Worm (Caenorhabditis elegans) whole organism, L2 larva: ENCODE data around the gene F22E5.21.

Experiments
- R02D3.7 ChIP-seq: fragments of 150-350 bp; optimal IDR thresholded peaks from 2 replicates; lab custom pipeline; 2014; ENCODE audit warnings: missing biosample characterization, missing genetic modification characterization
- aly-2 ChIP-seq: fragments of 150-350 bp; optimal IDR thresholded peaks from 2 replicates; lab custom pipeline; 2014; ENCODE audit warnings: missing biosample characterization, missing genetic modification characterization
- ama-1 ChIP-seq: fragments of 150-350 bp; optimal IDR thresholded peaks from 2 replicates; lab custom pipeline; 2018; ENCODE audit warnings: inconsistent platforms
- crh-2 ChIP-seq: sonication (generic microtip); optimal IDR thresholded peaks from 2 replicates; lab custom pipeline; 2017; ENCODE audit warnings: missing biosample characterization, missing genetic modification characterization
- egl-27 ChIP-seq: sonication (generic microtip); optimal IDR thresholded peaks from 3 replicates; lab custom pipeline; 2017; ENCODE audit warnings: missing biosample characterization, missing genetic modification reagents, missing genetic modification characterization
- fos-1 ChIP-seq: fragments of 150-350 bp; optimal IDR thresholded peaks from 2 replicates; lab custom pipeline; 2014; ENCODE audit warnings: missing biosample characterization, missing genetic modification characterization
- lin-39 ChIP-seq: fragments of 150-350 bp; optimal IDR thresholded peaks from 2 replicates; lab custom pipeline; 2014; ENCODE audit warnings: missing biosample characterization, missing genetic modification reagents, missing genetic modification characterization
- nhr-11 ChIP-seq: fragments of 150-350 bp; optimal IDR thresholded peaks from 2 replicates; lab custom pipeline; 2014; ENCODE audit warnings: missing biosample characterization, missing genetic modification characterization
- sma-3 ChIP-seq: sonication (generic microtip); optimal IDR thresholded peaks from 2 replicates; lab custom pipeline; 2016; ENCODE audit warnings: missing genetic modification reagents, missing genetic modification characterization, missing compliant biosample characterization
- unc-62 ChIP-seq: fragments of 150-350 bp; optimal IDR thresholded peaks from 2 replicates; lab custom pipeline; 2014; ENCODE audit warnings: missing biosample characterization, missing genetic modification reagents, missing genetic modification characterization

ce11 chrII:2665606-2666005, 28.3 kb upstream of the F22E5.21 start, which contains the start of gene F22E5.22:
- no peak for TF ChIP-seq sma-3
- no peak for TF ChIP-seq unc-62 (GFP tag; lab: Kevin White, UChicago)
- no peak for TF ChIP-seq R02D3.7 (tag; lab: Kevin White, UChicago)
- no peak for TF ChIP-seq egl-27 (tag; lab: Kevin White, UChicago)
- no peak for TF ChIP-seq fos-1 (tag; lab: Kevin White, UChicago)
- no peak for TF ChIP-seq nhr-11 (tag; lab: Kevin White, UChicago)
- TF ChIP-seq ama-1 (lab: Kevin White, UChicago): no peak
- TF ChIP-seq crh-2 (tag; lab: Kevin White, UChicago): no peak
- no peak for TF ChIP-seq lin-39 (tag; lab: Kevin White, UChicago)
- no peak for TF ChIP-seq aly-2
